Worm (Caenorhabditis elegans): ENCODE data around the gene Y73C8B.1.

DNA sequence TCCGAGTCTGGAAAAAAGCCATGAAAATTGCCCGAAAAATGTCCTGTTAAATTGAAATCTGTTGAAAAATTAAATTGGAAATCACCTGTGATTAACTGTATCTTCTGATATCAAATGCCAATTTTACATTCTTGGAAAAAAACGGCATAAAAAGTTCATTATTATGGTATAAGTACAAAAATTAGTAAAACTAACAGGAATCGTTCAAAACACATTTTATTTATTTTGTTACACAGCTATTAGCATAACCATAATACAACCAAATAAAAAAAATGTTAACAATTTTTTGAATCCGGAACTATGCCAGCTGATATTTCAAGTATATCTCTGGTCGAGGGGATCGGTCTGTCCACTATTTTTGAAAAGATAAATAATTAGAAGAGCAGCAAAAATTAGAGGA lies 33.9 kb upstream of the Y73C8B.1 start, which contains the start of gene K08D9.10:
- TF ChIP-seq med-1 (GFP tag; optimal IDR thresholded peaks at IDR 0.05; ENCODE audit: insufficient read depth) (no peak), ztf-29 (GFP tag; IDR thresholded peaks at IDR 0.05) (no peak)

All from whole organism, midembryonic.